Worm (Caenorhabditis elegans) whole organism, L1 larva: ENCODE measurements around the gene Y55B1BL.1.

Experiments
- C04F5.9 ChIP-seq: sonication (generic microtip); optimal IDR thresholded peaks from 2 replicates; lab custom pipeline; 2016; ENCODE audit warnings: missing genetic modification characterization, missing compliant biosample characterization
- C16A3.4 ChIP-seq: fragments of 150-350 bp; optimal IDR thresholded peaks from 2 replicates; lab custom pipeline; 2014; ENCODE audit warnings: missing biosample characterization, missing genetic modification characterization
- F16B12.6 ChIP-seq: fragments of 150-350 bp; optimal IDR thresholded peaks from 2 replicates; lab custom pipeline; 2014; ENCODE audit warnings: missing biosample characterization, missing genetic modification characterization
- aha-1 ChIP-seq: fragments of 150-350 bp; optimal IDR thresholded peaks from 2 replicates; lab custom pipeline; 2014; ENCODE audit warnings: missing biosample characterization, missing genetic modification characterization
- alr-1 ChIP-seq: fragments of 200-800 bp; sonication (Bioruptor generic); optimal IDR thresholded peaks from 2 replicates; lab custom pipeline; 2018; ENCODE audit warnings: borderline replicate concordance, mild to moderate bottlenecking, missing genetic modification characterization, missing compliant biosample characterization
- blmp-1 ChIP-seq: fragments of 150-350 bp; optimal IDR thresholded peaks from 2 replicates; lab custom pipeline; 2014; ENCODE audit warnings: missing biosample characterization, missing genetic modification characterization
- ceh-63 ChIP-seq: fragments of 200-800 bp; sonication (Bioruptor generic); optimal IDR thresholded peaks from 2 replicates; lab custom pipeline; 2018; ENCODE audit warnings: mild to moderate bottlenecking, missing genetic modification characterization, missing compliant biosample characterization
- ceh-8 ChIP-seq: fragments of 200-800 bp; sonication (Bioruptor generic); optimal IDR thresholded peaks from 2 replicates; lab custom pipeline; 2018; ENCODE audit warnings: mild to moderate bottlenecking, missing genetic modification characterization, moderate library complexity, missing compliant biosample characterization
- ceh-82 ChIP-seq, 3 experiments: fragments of 150-350 bp in 1 of 3; sonication (generic microtip) in 2 of 3; optimal IDR thresholded peaks; 2 replicates each; lab custom pipeline; 2014 to 2017; ENCODE audit warnings: missing biosample characterization in 3 of 3, missing genetic modification characterization in 3 of 3
- ceh-88 ChIP-seq: fragments of 200-800 bp; sonication (Bioruptor generic); IDR thresholded peaks from 2 replicates; pipeline ENCODE4 v1.3.6; 2022; ENCODE audit warnings: missing genetic modification characterization, missing compliant biosample characterization
- ceh-90 ChIP-seq: sonication (generic microtip); optimal IDR thresholded peaks from 2 replicates; lab custom pipeline; 2016; ENCODE audit warnings: missing genetic modification characterization, missing compliant biosample characterization
- ces-1 ChIP-seq: fragments of 150-350 bp; optimal IDR thresholded peaks from 2 replicates; lab custom pipeline; 2014; ENCODE audit warnings: missing biosample characterization, missing genetic modification reagents, missing genetic modification characterization
- dsc-1 ChIP-seq: sonication (generic microtip); optimal IDR thresholded peaks from 2 replicates; lab custom pipeline; 2016; ENCODE audit warnings: mild to moderate bottlenecking, missing genetic modification characterization, missing compliant biosample characterization
- egl-13 ChIP-seq: sonication (generic microtip); optimal IDR thresholded peaks from 2 replicates; lab custom pipeline; 2016; ENCODE audit warnings: missing genotype, missing genetic modification reagents, missing genetic modification characterization, missing compliant biosample characterization
- egl-27 ChIP-seq, 2 experiments: fragments of 150-350 bp in 1 of 2; sonication (generic microtip); optimal IDR thresholded peaks; 3 replicates each; lab custom pipeline; 2017 to 2018; ENCODE audit warnings: missing biosample characterization in 2 of 2, missing genetic modification characterization in 2 of 2, missing genetic modification reagents in 2 of 2
- elt-3 ChIP-seq, 6 experiments: fragments of 150-350 bp in 1 of 6; sonication (generic microtip); optimal IDR thresholded peaks; 2 replicates each; lab custom pipeline; 2017 to 2018; ENCODE audit warnings: missing biosample characterization in 6 of 6, missing genetic modification characterization in 6 of 6, inconsistent platforms in 1 of 6
- ets-5 ChIP-seq: fragments of 200-800 bp; sonication (Bioruptor generic); IDR thresholded peaks from 2 replicates; pipeline ENCODE4 v1.3.6; 2022; ENCODE audit warnings: missing genetic modification characterization, missing compliant biosample characterization
- fkh-4 ChIP-seq: sonication (generic microtip); optimal IDR thresholded peaks from 2 replicates; lab custom pipeline; 2016; ENCODE audit warnings: missing compliant biosample characterization, missing genetic modification characterization, borderline replicate concordance
- fkh-8 ChIP-seq: sonication (generic microtip); optimal IDR thresholded peaks from 2 replicates; lab custom pipeline; 2016; ENCODE audit warnings: mild to moderate bottlenecking, missing genetic modification characterization, missing compliant biosample characterization
- fos-1 ChIP-seq: fragments of 150-350 bp; optimal IDR thresholded peaks from 2 replicates; lab custom pipeline; 2014; ENCODE audit warnings: missing biosample characterization, missing genetic modification characterization
- hlh-17 ChIP-seq: fragments of 200-800 bp; sonication (Bioruptor generic); optimal IDR thresholded peaks from 2 replicates; lab custom pipeline; 2018; ENCODE audit warnings: missing genetic modification characterization, mild to moderate bottlenecking, missing compliant biosample characterization, moderate library complexity, borderline replicate concordance
- hlh-4 ChIP-seq: sonication (generic microtip); optimal IDR thresholded peaks from 2 replicates; lab custom pipeline; 2016; ENCODE audit warnings: mild to moderate bottlenecking, missing genetic modification characterization, missing compliant biosample characterization
- hpl-2 ChIP-seq: fragments of 150-350 bp; optimal IDR thresholded peaks from 2 replicates; lab custom pipeline; 2014; ENCODE audit warnings: missing biosample characterization, missing genetic modification reagents, missing genetic modification characterization
- irx-1 ChIP-seq: sonication (generic microtip); optimal IDR thresholded peaks from 2 replicates; lab custom pipeline; 2016; ENCODE audit warnings: missing genetic modification characterization, missing compliant biosample characterization
- lin-35 ChIP-seq, 2 experiments: fragments of 150-350 bp; optimal IDR thresholded peaks; 2 replicates each; lab custom pipeline; 2014; ENCODE audit warnings: missing biosample characterization in 2 of 2, missing genetic modification characterization in 2 of 2, missing genetic modification reagents in 2 of 2
- lin-39 ChIP-seq: fragments of 150-350 bp; optimal IDR thresholded peaks from 2 replicates; lab custom pipeline; 2014; ENCODE audit warnings: missing biosample characterization, missing genetic modification reagents, missing genetic modification characterization
- mab-9 ChIP-seq: fragments of 200-800 bp; sonication (Bioruptor generic); IDR thresholded peaks from 2 replicates; pipeline ENCODE4 v1.3.6; 2022; ENCODE audit warnings: missing genetic modification reagents, missing genetic modification characterization, missing compliant biosample characterization
- mep-1 ChIP-seq: fragments of 150-350 bp; optimal IDR thresholded peaks from 2 replicates; lab custom pipeline; 2014; ENCODE audit warnings: missing biosample characterization, missing genetic modification characterization
- nhr-12 ChIP-seq: sonication (generic microtip); optimal IDR thresholded peaks from 2 replicates; lab custom pipeline; 2017; ENCODE audit warnings: missing biosample characterization, missing genetic modification characterization
- nhr-19 ChIP-seq: fragments of 200-800 bp; sonication (Bioruptor generic); conservative IDR thresholded peaks from 2 replicates; pipeline ENCODE4 v1.3.6; 2022; ENCODE audit warnings: missing genetic modification characterization, missing compliant biosample characterization
- nhr-20 ChIP-seq: sonication (generic microtip); optimal IDR thresholded peaks from 2 replicates; lab custom pipeline; 2016; ENCODE audit warnings: mild to moderate bottlenecking, missing genetic modification characterization, missing compliant biosample characterization
- nhr-237 ChIP-seq: fragments of 150-350 bp; optimal IDR thresholded peaks from 2 replicates; lab custom pipeline; 2014; ENCODE audit warnings: missing biosample characterization, missing genetic modification characterization
- nhr-47 ChIP-seq: sonication (generic microtip); optimal IDR thresholded peaks from 2 replicates; lab custom pipeline; 2016; ENCODE audit warnings: mild to moderate bottlenecking, missing genetic modification characterization, moderate library complexity, missing compliant biosample characterization
- nhr-76 ChIP-seq: sonication (generic microtip); optimal IDR thresholded peaks from 2 replicates; lab custom pipeline; 2017; ENCODE audit warnings: missing biosample characterization, missing genetic modification characterization
- nhr-84 ChIP-seq: sonication (generic microtip); optimal IDR thresholded peaks from 2 replicates; lab custom pipeline; 2017; ENCODE audit warnings: missing biosample characterization, missing genetic modification characterization
- pag-3 ChIP-seq: sonication (generic microtip); optimal IDR thresholded peaks from 2 replicates; lab custom pipeline; 2017; ENCODE audit warnings: missing genetic modification characterization, mild to moderate bottlenecking, missing compliant biosample characterization, antibody characterized with exemption, borderline replicate concordance; ENCODE audit not compliant: insufficient read depth
- pax-3 ChIP-seq: fragments of 200-800 bp; sonication (Bioruptor generic); optimal IDR thresholded peaks from 2 replicates; lab custom pipeline; 2018; ENCODE audit warnings: mild to moderate bottlenecking, missing genetic modification characterization, moderate library complexity, missing compliant biosample characterization
- rnt-1 ChIP-seq: sonication (generic microtip); optimal IDR thresholded peaks from 2 replicates; lab custom pipeline; 2016; ENCODE audit warnings: mild to moderate bottlenecking, missing genetic modification characterization, moderate library complexity, missing compliant biosample characterization
- skn-1 ChIP-seq: fragments of 150-350 bp; optimal IDR thresholded peaks from 2 replicates; lab custom pipeline; 2014; ENCODE audit warnings: missing biosample characterization, missing genetic modification characterization
- sox-4 ChIP-seq: sonication (generic microtip); optimal IDR thresholded peaks from 2 replicates; lab custom pipeline; 2016; ENCODE audit warnings: missing genetic modification characterization, missing compliant biosample characterization
- sptf-1 ChIP-seq: fragments of 150-350 bp; optimal IDR thresholded peaks from 2 replicates; lab custom pipeline; 2014; ENCODE audit warnings: missing biosample characterization, missing genetic modification characterization
- sup-37 ChIP-seq: fragments of 200-800 bp; sonication (Bioruptor generic); optimal IDR thresholded peaks from 2 replicates; lab custom pipeline; 2018; ENCODE audit warnings: mild to moderate bottlenecking, missing genetic modification characterization, missing compliant biosample characterization
- swsn-7 ChIP-seq: sonication (generic microtip); optimal IDR thresholded peaks from 2 replicates; lab custom pipeline; 2016; ENCODE audit warnings: missing genetic modification characterization, missing compliant biosample characterization
- tlp-1 ChIP-seq: fragments of 150-350 bp; optimal IDR thresholded peaks from 2 replicates; lab custom pipeline; 2014; ENCODE audit warnings: missing biosample characterization, missing genetic modification characterization
- unc-130 ChIP-seq: fragments of 150-350 bp; optimal IDR thresholded peaks from 2 replicates; lab custom pipeline; 2017; ENCODE audit warnings: missing biosample characterization, missing genetic modification characterization, inconsistent platforms
- unc-30 ChIP-seq: sonication (generic microtip); optimal IDR thresholded peaks from 2 replicates; lab custom pipeline; 2017; ENCODE audit warnings: missing biosample characterization, missing genetic modification characterization
- unc-86 ChIP-seq: sonication (generic microtip); optimal IDR thresholded peaks from 2 replicates; lab custom pipeline; 2016; ENCODE audit warnings: missing genetic modification characterization, missing compliant biosample characterization
- xbp-1 ChIP-seq: sonication (generic microtip); optimal IDR thresholded peaks from 2 replicates; lab custom pipeline; 2016; ENCODE audit warnings: missing genetic modification characterization, missing compliant biosample characterization
- zag-1 ChIP-seq: fragments of 150-350 bp; optimal IDR thresholded peaks from 2 replicates; lab custom pipeline; 2014; ENCODE audit warnings: missing biosample characterization, missing genetic modification characterization
- ztf-11 ChIP-seq, 2 experiments: sonication (generic microtip); optimal IDR thresholded peaks; 2 replicates each; lab custom pipeline; 2016 to 2017; ENCODE audit warnings: missing genetic modification characterization in 2 of 2, missing biosample characterization in 1 of 2, missing compliant biosample characterization in 1 of 2

The Y55B1BL.1 gene

ce11 chrIII:354545-355460 is 47.4 kb upstream of the Y55B1BL.1 start, which contains the start of gene gei-4 (continued):
- no peak for TF ChIP-seq ets-5 (GFP tag; lab: Robert Waterston, UW)
- TF ChIP-seq swsn-7 (tag; lab: Kevin White, UChicago) = peak; percentile 94
- peak; percentile 71 for TF ChIP-seq rnt-1 (tag; lab: Kevin White, UChicago)
- TF ChIP-seq pag-3 (tag; lab: Kevin White, UChicago) = no peak
- TF ChIP-seq tlp-1 = no peak
- TF ChIP-seq C04F5.9 = peak; percentile 34
- peak; percentile 26 for TF ChIP-seq aha-1 (tag; lab: Kevin White, UChicago)
- peak; percentile 64 for TF ChIP-seq ceh-8 (GFP tag; lab: Kevin White, UChicago)
- TF ChIP-seq unc-30 (tag; lab: Kevin White, UChicago) = no peak
- TF ChIP-seq hpl-2 (GFP tag; lab: Kevin White, UChicago) = no peak
- TF ChIP-seq egl-13 (tag; lab: Kevin White, UChicago) = peak; percentile 88
- TF ChIP-seq ceh-63 (GFP tag; lab: Kevin White, UChicago) = no peak
- TF ChIP-seq xbp-1 (tag; lab: Kevin White, UChicago) = peak; percentile 85
- peak; percentile 96 for TF ChIP-seq nhr-47 (tag; lab: Kevin White, UChicago)
- peak; percentile 23 to 71 for TF ChIP-seq egl-27 (tag; optimal IDR thresholded peaks at IDR 0.05; lab: Kevin White, UChicago)
- no peak for TF ChIP-seq F16B12.6
- TF ChIP-seq ceh-88 (GFP tag; lab: Robert Waterston, UW) = peak; percentile 57; the same call in 1 of the 2 replicates
- TF ChIP-seq sptf-1 = no peak
- TF ChIP-seq mab-9 (GFP tag; lab: Robert Waterston, UW) = peak; percentile 82
- TF ChIP-seq ces-1 (GFP tag; lab: Kevin White, UChicago) = no peak
- peak; percentile 65 for TF ChIP-seq blmp-1 (tag; lab: Kevin White, UChicago)
- TF ChIP-seq ceh-82 (tag; optimal IDR thresholded peaks at IDR 0.05; lab: Kevin White, UChicago) = peak; percentile 33 to 83 (median 78)
- peak; percentile 65 to 79 for TF ChIP-seq lin-35 (GFP tag; optimal IDR thresholded peaks at IDR 0.05; lab: Kevin White, UChicago)
- TF ChIP-seq sup-37 (GFP tag; lab: Kevin White, UChicago) = peak; percentile 48
- TF ChIP-seq mep-1 (tag; lab: Kevin White, UChicago) = peak; percentile 75
- TF ChIP-seq nhr-12 = peak; percentile 20
- no peak for TF ChIP-seq nhr-84 (tag; lab: Kevin White, UChicago)
- TF ChIP-seq elt-3 (tag; optimal IDR thresholded peaks at IDR 0.05; lab: Kevin White, UChicago) = peak in 1 of 6 experiments; percentile 66
- peak; percentile 51 for TF ChIP-seq hlh-4 (tag; lab: Kevin White, UChicago)
- peak; percentile 78 for TF ChIP-seq nhr-237 (tag; lab: Kevin White, UChicago)
- TF ChIP-seq sox-4 (tag; lab: Kevin White, UChicago) = peak; percentile 77
- TF ChIP-seq skn-1 = peak; percentile 65
- TF ChIP-seq nhr-19 = peak; percentile 86
- TF ChIP-seq unc-130 = peak; percentile 57
- TF ChIP-seq fkh-4 (tag; lab: Kevin White, UChicago) = peak; percentile 38
- peak; percentile 93 for TF ChIP-seq fkh-8 (tag; lab: Kevin White, UChicago)
- TF ChIP-seq ceh-90 = no peak
- TF ChIP-seq ztf-11 (tag; optimal IDR thresholded peaks at IDR 0.05; lab: Kevin White, UChicago) = peak in 1 of 2 experiments; percentile 84
- peak; percentile 86 for TF ChIP-seq pax-3 (tag; lab: Kevin White, UChicago)
- peak; percentile 82 for TF ChIP-seq irx-1 (tag; lab: Kevin White, UChicago)
- no peak for TF ChIP-seq hlh-17
- TF ChIP-seq lin-39 (tag; lab: Kevin White, UChicago) = no peak
- peak; percentile 89 for TF ChIP-seq dsc-1 (tag; lab: Kevin White, UChicago)
- TF ChIP-seq unc-86 (tag; lab: Kevin White, UChicago) = peak; percentile 94
- TF ChIP-seq alr-1 = no peak
- TF ChIP-seq nhr-20 (tag; lab: Kevin White, UChicago) = peak; percentile 92
- TF ChIP-seq C16A3.4 (tag; lab: Kevin White, UChicago) = peak; percentile 9
- peak; percentile 67 for TF ChIP-seq fos-1 (tag; lab: Kevin White, UChicago)
- no peak for TF ChIP-seq zag-1 (tag; lab: Kevin White, UChicago)
- peak; percentile 21 for TF ChIP-seq nhr-76 (tag; lab: Kevin White, UChicago)
